Worm (Caenorhabditis elegans) whole organism, midembryonic: ENCODE data around the gene inft-2.

Experiments used
- T22C8.4 ChIP-seq: fragments of 200-800 bp; sonication (Bioruptor generic); IDR thresholded peaks from 2 replicates; pipeline ENCODE4 v1.3.6; 2022; ENCODE audit warnings: missing genetic modification characterization, missing compliant biosample characterization
- cog-1 ChIP-seq: sonication (generic microtip); optimal IDR thresholded peaks from 2 replicates; lab custom pipeline; 2016; ENCODE audit warnings: missing genetic modification characterization, missing compliant biosample characterization
- flt-1 ChIP-seq: fragments of 200-800 bp; sonication (Bioruptor generic); IDR thresholded peaks from 2 replicates; pipeline ENCODE4 v1.3.6; 2022; ENCODE audit warnings: missing genetic modification characterization, missing compliant biosample characterization
- klf-2 ChIP-seq: fragments of 200-800 bp; sonication (Bioruptor generic); conservative IDR thresholded peaks from 2 replicates; pipeline ENCODE4 v1.3.6; 2022; ENCODE audit warnings: missing genetic modification reagents, missing genetic modification characterization, missing compliant biosample characterization
- med-1 ChIP-seq: sonication (generic microtip); optimal IDR thresholded peaks from 2 replicates; lab custom pipeline; 2017; ENCODE audit warnings: missing genetic modification characterization, mild to moderate bottlenecking, missing compliant biosample characterization, antibody characterized with exemption, missing genetic modification reagents; ENCODE audit not compliant: insufficient read depth
- ref-1 ChIP-seq: fragments of 200-800 bp; sonication (Bioruptor generic); conservative IDR thresholded peaks from 2 replicates; pipeline ENCODE4 v1.3.6; 2022; ENCODE audit warnings: missing genetic modification reagents, missing genetic modification characterization, missing compliant biosample characterization
- tab-1 ChIP-seq: fragments of 200-800 bp; sonication (Bioruptor generic); IDR thresholded peaks from 2 replicates; pipeline ENCODE4 v1.3.6; 2022; ENCODE audit warnings: missing genetic modification characterization, missing compliant biosample characterization
- ztf-23 ChIP-seq: fragments of 200-800 bp; sonication (Bioruptor generic); IDR thresholded peaks from 2 replicates; pipeline ENCODE4 v1.3.6; 2022; ENCODE audit warnings: missing genetic modification reagents, missing genetic modification characterization, missing compliant biosample characterization
- ztf-29 ChIP-seq: fragments of 200-800 bp; sonication (Bioruptor generic); IDR thresholded peaks from 2 replicates; pipeline ENCODE4 v1.3.6; 2022; ENCODE audit warnings: missing genetic modification reagents, missing genetic modification characterization, missing compliant biosample characterization

Gene inft-2

DNA sequence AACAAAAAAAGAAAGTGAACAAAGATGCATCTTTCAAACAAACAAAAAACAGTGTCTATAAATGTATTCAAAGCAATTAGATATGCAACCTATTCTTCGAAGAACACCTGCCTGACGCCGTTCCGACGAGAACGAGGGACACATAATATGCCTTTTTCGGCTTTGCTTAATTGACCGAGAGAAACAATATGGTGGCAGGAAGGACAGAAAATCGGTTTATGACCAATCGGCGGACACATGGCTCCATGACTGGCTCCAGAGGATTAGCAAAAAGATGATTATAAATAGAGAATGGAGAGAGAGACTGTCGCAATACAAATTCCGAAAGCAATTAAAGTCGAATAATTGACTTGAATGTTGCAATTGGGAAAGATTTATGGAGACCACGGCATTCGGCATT lies 16.1 kb downstream of the inft-2 start:
- TF ChIP-seq cog-1 (tag; lab: Kevin White, UChicago) (no peak), ztf-23 (GFP tag; lab: Robert Waterston, UW) (no peak), ztf-29 (no peak), ref-1 (GFP tag; lab: Robert Waterston, UW) (no peak), tab-1 (GFP tag; lab: Robert Waterston, UW) (no peak), T22C8.4 (GFP tag; lab: Robert Waterston, UW) (no peak), flt-1 (GFP tag; lab: Robert Waterston, UW) (no peak), med-1 (no peak), klf-2 (GFP tag; lab: Robert Waterston, UW) (no peak)

- TF ChIP-seq tab-1 (GFP tag; lab: Robert Waterston, UW) (no peak), ztf-29 (no peak; the same call in 1 of the 2 replicates), cog-1 (tag; lab: Kevin White, UChicago) (no peak), flt-1 (GFP tag; lab: Robert Waterston, UW) (no peak), T22C8.4 (GFP tag; lab: Robert Waterston, UW) (no peak), klf-2 (GFP tag; lab: Robert Waterston, UW) (no peak), med-1 (no peak)
Measured at ce11 chrV:13018761-13019160, 16.6 kb downstream of the inft-2 start, which contains the start of gene fmi-1. Gene fmi-1 (plus strand): TSS chrV:13019061.

DNA sequence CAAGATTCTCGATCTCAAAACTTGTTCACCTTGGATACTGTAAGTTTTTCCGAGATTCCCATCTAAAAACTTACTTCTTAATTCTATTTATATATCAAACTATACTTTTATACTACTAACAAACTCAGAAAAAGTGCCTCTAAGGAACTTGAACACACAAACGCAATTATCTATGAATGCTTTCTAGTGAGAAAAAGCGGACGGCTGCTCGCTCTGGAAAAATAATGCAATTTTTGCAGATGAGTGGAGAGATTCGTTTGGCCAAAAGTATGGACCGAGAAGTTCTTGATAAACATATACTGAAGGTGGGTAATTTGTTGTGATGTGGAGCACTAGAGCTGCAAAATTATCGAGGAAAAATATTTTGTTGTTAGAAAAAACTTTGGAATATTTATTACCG lies 17.9 kb downstream of the inft-2 start:
- no peak for TF ChIP-seq med-1
- no peak for TF ChIP-seq tab-1 (GFP tag; lab: Robert Waterston, UW)
- TF ChIP-seq T22C8.4 (GFP tag; lab: Robert Waterston, UW) = no peak
- no peak for TF ChIP-seq ref-1 (GFP tag; lab: Robert Waterston, UW)
- no peak for TF ChIP-seq flt-1 (GFP tag; lab: Robert Waterston, UW)
- TF ChIP-seq klf-2 (GFP tag; lab: Robert Waterston, UW) = no peak
- TF ChIP-seq ztf-29 = no peak
- no peak for TF ChIP-seq cog-1 (tag; lab: Kevin White, UChicago)
- no peak for TF ChIP-seq ztf-23 (GFP tag; lab: Robert Waterston, UW)

DNA sequence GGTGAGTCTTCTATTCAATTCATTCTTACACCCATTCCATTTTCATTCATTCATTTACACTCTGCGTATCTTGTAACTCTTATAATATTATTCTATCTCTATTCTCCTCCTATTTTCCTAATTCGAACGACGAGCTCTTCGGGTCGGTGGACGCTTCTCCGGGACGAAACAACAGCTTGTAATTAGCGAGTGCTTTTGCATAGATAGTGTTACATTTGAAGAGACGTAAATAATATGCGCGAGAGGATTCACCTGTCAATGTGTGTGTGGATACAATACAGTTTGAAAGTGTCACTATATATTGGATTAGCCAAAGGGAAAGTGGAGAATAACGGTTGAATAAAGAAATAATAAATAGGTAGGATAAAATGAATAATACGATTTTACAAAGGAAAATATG lies 18.5 kb downstream of the inft-2 start:
- no peak for TF ChIP-seq T22C8.4 (GFP tag; lab: Robert Waterston, UW)
- no peak for TF ChIP-seq tab-1 (GFP tag; lab: Robert Waterston, UW)
- no peak for TF ChIP-seq ztf-23 (GFP tag; lab: Robert Waterston, UW)

DNA sequence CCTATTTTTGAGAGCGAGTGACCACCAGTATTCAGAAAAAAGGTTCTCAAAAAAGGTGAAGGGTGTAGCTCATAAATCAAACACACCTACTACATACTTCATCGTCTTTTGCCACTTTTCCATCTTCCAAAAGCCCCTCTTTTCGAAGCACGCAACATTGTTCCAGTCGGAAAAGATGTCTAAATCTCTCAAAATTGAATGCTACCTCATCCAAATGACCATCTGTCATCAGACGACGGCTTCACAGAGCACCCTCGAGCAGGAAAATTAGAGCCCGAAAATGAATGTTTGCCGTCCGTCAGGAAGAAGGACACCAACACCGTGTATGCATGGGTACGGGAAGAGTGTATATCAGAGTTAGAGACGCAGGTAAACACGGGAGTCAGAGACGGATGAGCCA lies 19.4 kb downstream of the inft-2 start:
- no peak for TF ChIP-seq ref-1 (GFP tag; lab: Robert Waterston, UW)
- TF ChIP-seq klf-2 (GFP tag; lab: Robert Waterston, UW) = no peak
- no peak for TF ChIP-seq ztf-29
- TF ChIP-seq cog-1 (tag; lab: Kevin White, UChicago) = no peak
- TF ChIP-seq tab-1 (GFP tag; lab: Robert Waterston, UW) = no peak
- no peak for TF ChIP-seq ztf-23 (GFP tag; lab: Robert Waterston, UW)
- TF ChIP-seq med-1 = no peak
- no peak for TF ChIP-seq flt-1 (GFP tag; lab: Robert Waterston, UW)
- TF ChIP-seq T22C8.4 (GFP tag; lab: Robert Waterston, UW) = no peak

DNA sequence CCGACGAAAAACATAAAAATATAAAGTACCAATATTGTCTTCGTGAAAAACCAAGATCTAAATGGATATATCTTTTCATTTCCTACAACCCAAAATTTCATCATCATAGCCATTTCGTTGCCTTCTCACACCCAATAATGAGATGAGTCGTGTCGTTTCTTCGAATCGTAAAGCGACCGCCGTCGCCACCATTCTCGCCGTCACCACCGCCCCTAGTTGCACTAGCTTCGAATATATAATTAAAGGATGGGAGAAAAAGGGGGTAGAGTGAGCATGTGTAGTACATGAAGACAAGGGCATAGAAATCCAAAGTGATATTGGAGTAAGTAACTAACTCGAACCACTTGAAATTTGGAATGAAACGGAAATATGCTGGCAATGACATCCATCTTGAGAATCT lies 20.1 kb downstream of the inft-2 start:
- no peak for TF ChIP-seq ref-1 (GFP tag; lab: Robert Waterston, UW)
- no peak for TF ChIP-seq cog-1 (tag; lab: Kevin White, UChicago)
- no peak for TF ChIP-seq T22C8.4 (GFP tag; lab: Robert Waterston, UW)
- TF ChIP-seq klf-2 (GFP tag; lab: Robert Waterston, UW) = no peak
- no peak for TF ChIP-seq med-1
- TF ChIP-seq tab-1 (GFP tag; lab: Robert Waterston, UW) = no peak
- TF ChIP-seq flt-1 (GFP tag; lab: Robert Waterston, UW) = no peak
- TF ChIP-seq ztf-23 (GFP tag; lab: Robert Waterston, UW) = no peak
- TF ChIP-seq ztf-29 = no peak

ce11 chrV:13024499-13024898 lies 22.4 kb downstream of the inft-2 start:
- TF ChIP-seq ref-1 (GFP tag; lab: Robert Waterston, UW) (no peak), tab-1 (GFP tag; lab: Robert Waterston, UW) (no peak), flt-1 (GFP tag; lab: Robert Waterston, UW) (0 out of 2 replicates have a peak, but pooled peaks have one; percentile 11), ztf-23 (GFP tag; lab: Robert Waterston, UW) (no peak), klf-2 (GFP tag; lab: Robert Waterston, UW) (no peak), ztf-29 (no peak), med-1 (no peak)

- no peak for TF ChIP-seq klf-2 (GFP tag; lab: Robert Waterston, UW)
- no peak for TF ChIP-seq med-1
- TF ChIP-seq ztf-23 (GFP tag; lab: Robert Waterston, UW) = no peak
- no peak for TF ChIP-seq ztf-29
- TF ChIP-seq tab-1 (GFP tag; lab: Robert Waterston, UW) = no peak
- no peak for TF ChIP-seq ref-1 (GFP tag; lab: Robert Waterston, UW)
- TF ChIP-seq T22C8.4 (GFP tag; lab: Robert Waterston, UW) = no peak
- no peak for TF ChIP-seq cog-1 (tag; lab: Kevin White, UChicago)
- TF ChIP-seq flt-1 (GFP tag; lab: Robert Waterston, UW) = no peak
Measured at ce11 chrV:13025283-13025682, 23.2 kb downstream of the inft-2 start.

- TF ChIP-seq tab-1 (GFP tag; lab: Robert Waterston, UW) (no peak), flt-1 (GFP tag; lab: Robert Waterston, UW) (no peak), klf-2 (GFP tag; lab: Robert Waterston, UW) (no peak), ztf-29 (no peak), ref-1 (GFP tag; lab: Robert Waterston, UW) (no peak), T22C8.4 (GFP tag; lab: Robert Waterston, UW) (no peak), cog-1 (tag; lab: Kevin White, UChicago) (no peak), ztf-23 (GFP tag; lab: Robert Waterston, UW) (no peak), med-1 (no peak)
Measured at ce11 chrV:13026631-13027299, 24.6 kb downstream of the inft-2 start.
